Worm (Caenorhabditis elegans) whole organism, L2 larva: ENCODE results near the gene nsph-3.2.

Experiments used
- elt-1 ChIP-seq: fragments of 150-350 bp; optimal IDR thresholded peaks from 2 replicates; lab custom pipeline; 2014; ENCODE audit warnings: missing biosample characterization, missing genetic modification characterization
- lin-13 ChIP-seq: fragments of 150-350 bp; optimal IDR thresholded peaks from 2 replicates; lab custom pipeline; 2014; ENCODE audit warnings: missing biosample characterization, missing genetic modification reagents, missing genetic modification characterization
- nhr-11 ChIP-seq: fragments of 150-350 bp; optimal IDR thresholded peaks from 2 replicates; lab custom pipeline; 2014; ENCODE audit warnings: missing biosample characterization, missing genetic modification characterization
- nhr-129 ChIP-seq: fragments of 150-350 bp; optimal IDR thresholded peaks from 2 replicates; lab custom pipeline; 2014; ENCODE audit warnings: missing biosample characterization, missing genetic modification characterization
- nhr-237 ChIP-seq: fragments of 150-350 bp; optimal IDR thresholded peaks from 2 replicates; lab custom pipeline; 2014; ENCODE audit warnings: missing biosample characterization, missing genetic modification characterization
- sma-9 ChIP-seq, 2 experiments: fragments of 150-350 bp in 1 of 2; sonication (generic microtip) in 1 of 2; optimal IDR thresholded peaks; 2 replicates each; lab custom pipeline; 2014 to 2016; ENCODE audit warnings: missing genetic modification characterization in 2 of 2, mild to moderate bottlenecking in 1 of 2, missing biosample characterization in 1 of 2, missing compliant biosample characterization in 1 of 2, missing genetic modification reagents in 1 of 2, moderate library complexity in 1 of 2
- unc-62 ChIP-seq: fragments of 150-350 bp; optimal IDR thresholded peaks from 2 replicates; lab custom pipeline; 2014; ENCODE audit warnings: missing biosample characterization, missing genetic modification reagents, missing genetic modification characterization
- ztf-11 ChIP-seq: sonication (generic microtip); optimal IDR thresholded peaks from 2 replicates; lab custom pipeline; 2017; ENCODE audit warnings: missing biosample characterization, missing genetic modification characterization

DNA sequence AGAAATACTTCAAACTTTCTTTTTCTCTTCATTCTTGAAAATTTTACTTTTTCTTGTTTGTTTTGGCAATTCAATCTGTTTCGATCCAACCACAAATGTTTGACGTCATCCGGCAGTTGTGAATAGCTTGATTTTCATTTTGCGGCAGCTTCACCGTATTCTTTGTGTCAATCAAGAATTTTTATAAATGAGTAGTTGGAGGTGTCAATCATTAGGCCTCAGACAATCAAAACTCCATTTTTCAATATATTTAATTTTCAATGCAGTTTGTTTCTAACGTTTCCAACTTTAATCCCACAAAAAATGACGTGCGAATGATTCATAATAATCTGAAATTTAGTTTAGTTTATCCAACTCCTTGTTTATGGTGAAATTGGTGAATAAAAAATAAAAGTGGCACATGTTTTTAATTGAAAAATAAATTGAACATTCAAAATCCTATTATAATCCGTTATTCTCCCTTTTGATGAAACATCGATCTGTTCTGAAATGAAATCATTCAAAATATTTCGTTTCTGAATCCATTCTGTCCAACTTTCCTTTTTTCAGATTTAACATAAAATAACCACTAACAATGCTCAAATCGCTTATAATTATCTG lies 44.9 kb downstream of the nsph-3.2 start, which contains the start of gene ttr-53:
- TF ChIP-seq lin-13, result no peak
- no peak for TF ChIP-seq ztf-11 (tag; lab: Kevin White, UChicago)
- no peak for TF ChIP-seq nhr-129 (tag; lab: Kevin White, UChicago)
- no peak for TF ChIP-seq elt-1 (tag; lab: Kevin White, UChicago)
- no peak for TF ChIP-seq unc-62 (GFP tag; lab: Kevin White, UChicago)
- no peak for TF ChIP-seq sma-9 (GFP tag; optimal IDR thresholded peaks at IDR 0.05; lab: Kevin White, UChicago)
- TF ChIP-seq sma-9 (tag; optimal IDR thresholded peaks at IDR 0.05; lab: Kevin White, UChicago), result no peak
- no peak for TF ChIP-seq nhr-237 (tag; lab: Kevin White, UChicago)
- TF ChIP-seq nhr-11, result no peak
